Worm (Caenorhabditis elegans): ENCODE results near the gene C52B9.10.

DNA sequence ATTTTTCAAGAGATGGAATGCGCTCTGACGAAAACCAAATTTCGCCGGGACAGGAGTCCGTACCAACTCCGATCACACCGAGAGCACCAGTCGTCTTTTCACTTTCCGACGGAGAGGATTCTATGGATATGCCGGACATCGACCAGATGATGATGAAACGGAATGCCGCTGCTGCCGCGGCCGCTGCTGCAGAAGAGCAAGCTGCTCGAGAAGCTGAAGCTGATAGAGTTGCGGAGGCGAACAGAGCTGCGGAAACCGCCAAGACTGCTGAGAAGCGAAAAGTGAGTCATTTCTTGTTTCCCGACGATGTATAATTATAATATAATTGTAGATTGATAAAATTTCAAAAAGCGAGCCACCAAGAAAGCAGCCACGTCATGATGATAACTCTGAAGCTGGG is 18.3 kb upstream of the C52B9.10 start:
- TF ChIP-seq hlh-13 (GFP tag; optimal IDR thresholded peaks at IDR 0.05), result no peak
- TF ChIP-seq nhr-11 (tag; optimal IDR thresholded peaks at IDR 0.05), result no peak
- TF ChIP-seq tbx-2 (tag; optimal IDR thresholded peaks at IDR 0.05), result no peak
- TF ChIP-seq unc-3 (GFP tag; conservative IDR thresholded peaks at IDR 0.05), result no peak
- TF ChIP-seq unc-3 (tag; optimal IDR thresholded peaks at IDR 0.05), result no peak
- TF ChIP-seq hlh-6 (tag; optimal IDR thresholded peaks at IDR 0.05), result no peak
- TF ChIP-seq hlh-30 (tag; optimal IDR thresholded peaks at IDR 0.05; ENCODE audit: insufficient read depth), result no peak
